Worm (Caenorhabditis elegans) whole organism, L4/young adult: Measurements from ENCODE around the gene Y39G8C.2.

Experiments used
- W03F9.2 ChIP-seq: fragments of 150-350 bp; optimal IDR thresholded peaks from 2 replicates; lab custom pipeline; 2014; ENCODE audit warnings: missing biosample characterization, missing genetic modification characterization
- dao-5 ChIP-seq: sonication (generic microtip); optimal IDR thresholded peaks from 2 replicates; lab custom pipeline; 2016; ENCODE audit warnings: missing genotype, missing genetic modification characterization, moderate library complexity, missing compliant biosample characterization
- him-1 ChIP-seq: sonication (generic microtip); optimal IDR thresholded peaks from 2 replicates; lab custom pipeline; 2016; ENCODE audit warnings: missing genotype, missing genetic modification reagents, missing genetic modification characterization, missing compliant biosample characterization

The Y39G8C.2 gene

ce11 chrII:14102112-14102511 lies 4.7 kb upstream of the Y39G8C.2 start:
- TF ChIP-seq him-1 (tag; lab: Kevin White, UChicago): no peak
- TF ChIP-seq W03F9.2 (tag; lab: Kevin White, UChicago): no peak
- no peak for TF ChIP-seq dao-5 (tag; lab: Kevin White, UChicago)

- TF ChIP-seq dao-5 (tag; lab: Kevin White, UChicago): no peak
- TF ChIP-seq him-1 (tag; lab: Kevin White, UChicago): no peak
- no peak for TF ChIP-seq W03F9.2 (tag; lab: Kevin White, UChicago)
Observed at ce11 chrII:14100963-14101362, 3.5 kb upstream of the Y39G8C.2 start, which contains the start of gene bkip-1. Gene bkip-1 (plus strand): TSS chrII:14101263.

ce11 chrII:14098348-14098747 lies 930 bp upstream of the Y39G8C.2 start:
- TF ChIP-seq him-1 (tag; lab: Kevin White, UChicago): no peak
- TF ChIP-seq W03F9.2 (tag; lab: Kevin White, UChicago): no peak
- no peak for TF ChIP-seq dao-5 (tag; lab: Kevin White, UChicago)

ce11 chrII:14096814-14097213 lies 604 bp downstream of the Y39G8C.2 start:
- TF ChIP-seq dao-5 (tag; lab: Kevin White, UChicago): no peak
- no peak for TF ChIP-seq W03F9.2 (tag; lab: Kevin White, UChicago)
- TF ChIP-seq him-1 (tag; lab: Kevin White, UChicago): no peak

- no peak for TF ChIP-seq dao-5 (tag; lab: Kevin White, UChicago)
Observed at ce11 chrII:14095875-14096274, 1.5 kb downstream of the Y39G8C.2 start.

- TF ChIP-seq him-1 (tag; lab: Kevin White, UChicago) (no peak), dao-5 (tag; lab: Kevin White, UChicago) (no peak), W03F9.2 (tag; lab: Kevin White, UChicago) (no peak)
Observed at ce11 chrII:14094590-14094989, 2.8 kb downstream of the Y39G8C.2 start, which contains the start of gene col-87. Gene col-87 (minus strand): TSS chrII:14094690.

ce11 chrII:14091182-14091581 lies 6.2 kb downstream of the Y39G8C.2 start:
- TF ChIP-seq W03F9.2 (tag; lab: Kevin White, UChicago) (no peak), him-1 (tag; lab: Kevin White, UChicago) (no peak), dao-5 (tag; lab: Kevin White, UChicago) (no peak)

- TF ChIP-seq him-1 (tag; lab: Kevin White, UChicago) (no peak), W03F9.2 (tag; lab: Kevin White, UChicago) (no peak), dao-5 (tag; lab: Kevin White, UChicago) (no peak)
Observed at ce11 chrII:14089796-14090372, 7.5 kb downstream of the Y39G8C.2 start.

- TF ChIP-seq W03F9.2 (tag; lab: Kevin White, UChicago) (no peak), dao-5 (tag; lab: Kevin White, UChicago) (no peak), him-1 (tag; lab: Kevin White, UChicago) (no peak)
Observed at ce11 chrII:14086931-14087330, 10.5 kb downstream of the Y39G8C.2 start.

ce11 chrII:14077823-14078222 lies 19.6 kb downstream of the Y39G8C.2 start:
- no peak for TF ChIP-seq dao-5 (tag; lab: Kevin White, UChicago)
- no peak for TF ChIP-seq him-1 (tag; lab: Kevin White, UChicago)
- TF ChIP-seq W03F9.2 (tag; lab: Kevin White, UChicago): no peak

- TF ChIP-seq dao-5 (tag; lab: Kevin White, UChicago) (no peak), W03F9.2 (tag; lab: Kevin White, UChicago) (no peak), him-1 (tag; lab: Kevin White, UChicago) (no peak)
Observed at ce11 chrII:14074825-14075224, 22.6 kb downstream of the Y39G8C.2 start.

ce11 chrII:14068607-14069006 lies 28.8 kb downstream of the Y39G8C.2 start, which contains the start of gene xrn-1:
Gene xrn-1 (plus strand): TSS chrII:14068907.
- TF ChIP-seq W03F9.2 (tag; lab: Kevin White, UChicago) (no peak), dao-5 (tag; lab: Kevin White, UChicago) (no peak), him-1 (tag; lab: Kevin White, UChicago) (no peak)

ce11 chrII:14065486-14065885 lies 31.9 kb downstream of the Y39G8C.2 start:
- TF ChIP-seq dao-5 (tag; lab: Kevin White, UChicago): no peak
- no peak for TF ChIP-seq him-1 (tag; lab: Kevin White, UChicago)
- no peak for TF ChIP-seq W03F9.2 (tag; lab: Kevin White, UChicago)

- no peak for TF ChIP-seq W03F9.2 (tag; lab: Kevin White, UChicago)
- TF ChIP-seq him-1 (tag; lab: Kevin White, UChicago): no peak
- no peak for TF ChIP-seq dao-5 (tag; lab: Kevin White, UChicago)
Observed at ce11 chrII:14064051-14064450, 33.4 kb downstream of the Y39G8C.2 start.
